Worm (Caenorhabditis elegans) whole organism, L4 larva: Measurements from ENCODE around the gene C39D10.8.
A peak's percentile ranks its signal among the peaks of the same experiment; 100 is the strongest.

Experiments
- F37D6.2 ChIP-seq: sonication (generic microtip); optimal IDR thresholded peaks from 2 replicates; lab custom pipeline; 2016; ENCODE audit warnings: mild to moderate bottlenecking, missing genetic modification characterization, missing compliant biosample characterization
- R02D3.7 ChIP-seq: fragments of 150-350 bp; sonication (generic microtip); optimal IDR thresholded peaks from 3 replicates; lab custom pipeline; 2014; ENCODE audit warnings: missing biosample characterization, missing genetic modification characterization
- Y105C5A.15 ChIP-seq: fragments of 200-800 bp; sonication (Bioruptor generic); IDR thresholded peaks from 2 replicates; pipeline ENCODE4 v1.3.6; 2022; ENCODE audit warnings: missing genetic modification characterization, missing compliant biosample characterization
- Y75B8A.6 ChIP-seq: fragments of 200-800 bp; sonication (Bioruptor generic); IDR thresholded peaks from 2 replicates; pipeline ENCODE4 v1.3.6; 2022; ENCODE audit warnings: missing genetic modification reagents, missing genetic modification characterization, missing compliant biosample characterization
- ZK546.5 ChIP-seq, 2 experiments: sonication (generic microtip); optimal IDR thresholded peaks; 2 replicates each; lab custom pipeline; 2017; ENCODE audit warnings: missing biosample characterization in 2 of 2, missing genetic modification characterization in 2 of 2
- aha-1 ChIP-seq: fragments of 150-350 bp; peaks from one replicate; lab custom pipeline; 2014; ENCODE audit warnings: missing biosample characterization, missing genetic modification characterization
- ama-1 ChIP-seq: fragments of 150-350 bp; optimal IDR thresholded peaks from 2 replicates; lab custom pipeline; 2014; ENCODE audit warnings: inconsistent platforms, mixed read lengths
- ceh-20 ChIP-seq: fragments of 200-800 bp; sonication (Bioruptor generic); IDR thresholded peaks from 2 replicates; pipeline ENCODE4 v1.3.6; 2022; ENCODE audit warnings: missing genetic modification reagents, missing genetic modification characterization, missing compliant biosample characterization
- ceh-28 ChIP-seq: fragments of 150-350 bp; optimal IDR thresholded peaks from 2 replicates; lab custom pipeline; 2014; ENCODE audit warnings: missing biosample characterization, missing genetic modification reagents, missing genetic modification characterization
- ceh-32 ChIP-seq: sonication (generic microtip); optimal IDR thresholded peaks from 2 replicates; lab custom pipeline; 2016; ENCODE audit warnings: mild to moderate bottlenecking, missing genetic modification characterization, missing compliant biosample characterization; ENCODE audit not compliant: poor library complexity
- ceh-44 ChIP-seq: fragments of 200-800 bp; sonication (Bioruptor generic); IDR thresholded peaks from 2 replicates; pipeline ENCODE4 v1.3.6; 2022; ENCODE audit warnings: missing genetic modification reagents, missing genetic modification characterization, missing compliant biosample characterization
- ceh-62 ChIP-seq: sonication (generic microtip); optimal IDR thresholded peaks from 2 replicates; lab custom pipeline; 2017; ENCODE audit warnings: missing biosample characterization, missing genetic modification characterization
- ctbp-1 ChIP-seq: fragments of 200-800 bp; sonication (Bioruptor generic); IDR thresholded peaks from 2 replicates; pipeline ENCODE4 v1.3.6; 2022; ENCODE audit warnings: missing genetic modification reagents, missing genetic modification characterization, missing compliant biosample characterization
- daf-16 ChIP-seq, 3 experiments: sonication (generic microtip); optimal IDR thresholded peaks; 2 replicates each; lab custom pipeline; 2016 to 2017; ENCODE audit warnings: missing genetic modification characterization in 3 of 3, missing genetic modification reagents in 3 of 3, mild to moderate bottlenecking in 2 of 3, missing compliant biosample characterization in 2 of 3, missing biosample characterization in 1 of 3, moderate library complexity in 1 of 3
- dmd-6 ChIP-seq: fragments of 200-800 bp; sonication (Bioruptor generic); IDR thresholded peaks from 2 replicates; pipeline ENCODE4 v1.3.6; 2022; ENCODE audit warnings: missing genetic modification reagents, missing genetic modification characterization, missing compliant biosample characterization
- dmd-9 ChIP-seq: fragments of 200-800 bp; sonication (Bioruptor generic); IDR thresholded peaks from 2 replicates; pipeline ENCODE4 v1.3.6; 2022; ENCODE audit warnings: missing genetic modification reagents, missing genetic modification characterization, missing compliant biosample characterization
- dpl-1 ChIP-seq: fragments of 150-350 bp; optimal IDR thresholded peaks from 2 replicates; lab custom pipeline; 2014; ENCODE audit warnings: missing biosample characterization, missing genetic modification reagents, missing genetic modification characterization
- dve-1 ChIP-seq: sonication (generic microtip); optimal IDR thresholded peaks from 2 replicates; lab custom pipeline; 2017; ENCODE audit warnings: antibody characterized with exemption, mild to moderate bottlenecking, missing genetic modification characterization, missing compliant biosample characterization; ENCODE audit not compliant: insufficient read depth
- fkh-10 ChIP-seq: fragments of 150-350 bp; optimal IDR thresholded peaks from 2 replicates; lab custom pipeline; 2014; ENCODE audit warnings: missing biosample characterization, missing genetic modification reagents, missing genetic modification characterization
- gei-8 ChIP-seq: fragments of 200-800 bp; sonication (Bioruptor generic); optimal IDR thresholded peaks from 2 replicates; lab custom pipeline; 2018; ENCODE audit warnings: mild to moderate bottlenecking, missing genetic modification characterization, missing compliant biosample characterization
- hif-1 ChIP-seq, 2 experiments: sonication (generic microtip); optimal IDR thresholded peaks; 2 replicates each; lab custom pipeline; 2016 to 2017; ENCODE audit warnings: missing compliant biosample characterization in 2 of 2, missing genetic modification characterization in 2 of 2, missing genetic modification reagents in 2 of 2, missing genotype in 2 of 2, mild to moderate bottlenecking in 1 of 2
- hlh-11 ChIP-seq: fragments of 200-800 bp; sonication (Bioruptor generic); optimal IDR thresholded peaks from 2 replicates; lab custom pipeline; 2018; ENCODE audit warnings: mild to moderate bottlenecking, missing genetic modification characterization, missing compliant biosample characterization
- hlh-30 ChIP-seq: sonication (generic microtip); optimal IDR thresholded peaks from 2 replicates; lab custom pipeline; 2017; ENCODE audit warnings: antibody characterized with exemption, mild to moderate bottlenecking, missing genetic modification characterization, missing compliant biosample characterization; ENCODE audit not compliant: insufficient read depth
- hmg-1.1 ChIP-seq: fragments of 200-800 bp; sonication (Bioruptor generic); IDR thresholded peaks from 2 replicates; pipeline ENCODE4 v1.3.6; 2022; ENCODE audit warnings: missing genetic modification reagents, missing genetic modification characterization, missing compliant biosample characterization
- lin-15B ChIP-seq: fragments of 150-350 bp; sonication (generic microtip); optimal IDR thresholded peaks from 3 replicates; lab custom pipeline; 2014; ENCODE audit warnings: missing biosample characterization, missing genetic modification characterization
- lin-29 ChIP-seq: fragments of 200-800 bp; sonication (Bioruptor generic); IDR thresholded peaks from 2 replicates; pipeline ENCODE4 v1.3.6; 2022; ENCODE audit warnings: missing genetic modification reagents, missing genetic modification characterization, missing compliant biosample characterization
- lin-39 ChIP-seq: fragments of 150-350 bp; optimal IDR thresholded peaks from 2 replicates; lab custom pipeline; 2014; ENCODE audit warnings: missing biosample characterization, missing genetic modification reagents, missing genetic modification characterization
- lir-3 ChIP-seq: sonication (generic microtip); optimal IDR thresholded peaks from 2 replicates; lab custom pipeline; 2016; ENCODE audit warnings: mild to moderate bottlenecking, missing genetic modification characterization, missing compliant biosample characterization
- madf-5 ChIP-seq, 2 experiments: fragments of 200-800 bp; sonication (Bioruptor generic); IDR thresholded peaks; 2 replicates each; pipeline ENCODE4 v1.3.6; 2022; ENCODE audit warnings: missing compliant biosample characterization in 2 of 2, missing genetic modification characterization in 2 of 2
- mdt-29 ChIP-seq: fragments of 200-800 bp; sonication (Bioruptor generic); IDR thresholded peaks from 2 replicates; pipeline ENCODE4 v1.3.6; 2022; ENCODE audit warnings: missing genetic modification reagents, missing genetic modification characterization, missing compliant biosample characterization
- mxl-2 ChIP-seq: fragments of 200-800 bp; sonication (Bioruptor generic); conservative IDR thresholded peaks from 2 replicates; pipeline ENCODE4 v1.3.6; 2022; ENCODE audit warnings: missing genetic modification reagents, missing genetic modification characterization, missing compliant biosample characterization
- nhr-11 ChIP-seq: fragments of 150-350 bp; optimal IDR thresholded peaks from 2 replicates; lab custom pipeline; 2014; ENCODE audit warnings: missing biosample characterization, missing genetic modification characterization
- nhr-28 ChIP-seq: fragments of 150-350 bp; optimal IDR thresholded peaks from 2 replicates; lab custom pipeline; 2014; ENCODE audit warnings: missing biosample characterization, missing genetic modification characterization
- nhr-42 ChIP-seq: fragments of 200-800 bp; sonication (Bioruptor generic); IDR thresholded peaks from 2 replicates; pipeline ENCODE4 v1.3.6; 2022; ENCODE audit warnings: missing genetic modification characterization, missing compliant biosample characterization
- nhr-6 ChIP-seq: fragments of 150-350 bp; optimal IDR thresholded peaks from 2 replicates; lab custom pipeline; 2014; ENCODE audit warnings: missing biosample characterization, missing genetic modification characterization
- pqm-1 ChIP-seq: sonication (generic microtip); optimal IDR thresholded peaks from 2 replicates; lab custom pipeline; 2017; ENCODE audit warnings: missing biosample characterization, missing genetic modification characterization
- unc-130 ChIP-seq: sonication (generic microtip); optimal IDR thresholded peaks from 2 replicates; lab custom pipeline; 2016; ENCODE audit warnings: missing genetic modification reagents, missing genetic modification characterization, missing compliant biosample characterization
- unc-62 ChIP-seq, 3 experiments: fragments of 150-350 bp in 1 of 3; sonication (generic microtip); optimal IDR thresholded peaks in 2 of 3; peaks in 1 of 3; 1 replicate in 1 of 3; 2 replicates in 2 of 3; lab custom pipeline; 2014 to 2017; ENCODE audit warnings: missing biosample characterization in 3 of 3, missing genetic modification characterization in 3 of 3, missing genetic modification reagents in 3 of 3, missing genotype in 1 of 3
- zfp-3 ChIP-seq: fragments of 200-800 bp; sonication (Bioruptor generic); conservative IDR thresholded peaks from 2 replicates; pipeline ENCODE4 v1.3.6; 2022; ENCODE audit warnings: missing genetic modification reagents, missing genetic modification characterization, missing compliant biosample characterization
- ztf-7 ChIP-seq: fragments of 150-350 bp; optimal IDR thresholded peaks from 2 replicates; lab custom pipeline; 2014; ENCODE audit warnings: missing biosample characterization, missing genetic modification characterization

The C39D10.8 gene

DNA sequence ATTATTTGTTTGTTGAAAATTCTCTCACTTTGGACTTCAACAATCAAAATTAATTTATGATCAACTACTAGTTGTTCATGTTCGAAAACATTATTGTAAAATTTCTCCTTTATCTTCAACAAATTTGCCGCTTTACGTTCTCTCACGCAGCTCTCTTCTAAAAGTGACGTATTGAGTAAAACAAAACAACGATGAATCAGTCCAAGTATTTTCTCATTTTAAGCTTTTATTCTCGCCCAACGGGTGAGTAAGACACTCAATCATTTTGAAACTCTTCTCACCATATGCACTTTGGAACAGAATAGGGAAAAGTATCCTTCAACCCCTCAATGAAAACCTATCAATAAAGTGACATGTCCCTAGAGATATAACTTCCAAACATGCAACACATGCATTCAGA, 7.4 kb downstream of the C39D10.8 start:
- TF ChIP-seq mxl-2 (GFP tag; lab: Robert Waterston, UW) (no peak), unc-62 (GFP tag; optimal IDR thresholded peaks at IDR 0.05 in 1 of 2; lab: Kevin White, UChicago) (peak in 1 of 2 experiments; percentile 51), unc-62 (tag; optimal IDR thresholded peaks at IDR 0.05; lab: Kevin White, UChicago) (no peak)
- TF ChIP-seq, all 104 proteins: peak for 1

DNA sequence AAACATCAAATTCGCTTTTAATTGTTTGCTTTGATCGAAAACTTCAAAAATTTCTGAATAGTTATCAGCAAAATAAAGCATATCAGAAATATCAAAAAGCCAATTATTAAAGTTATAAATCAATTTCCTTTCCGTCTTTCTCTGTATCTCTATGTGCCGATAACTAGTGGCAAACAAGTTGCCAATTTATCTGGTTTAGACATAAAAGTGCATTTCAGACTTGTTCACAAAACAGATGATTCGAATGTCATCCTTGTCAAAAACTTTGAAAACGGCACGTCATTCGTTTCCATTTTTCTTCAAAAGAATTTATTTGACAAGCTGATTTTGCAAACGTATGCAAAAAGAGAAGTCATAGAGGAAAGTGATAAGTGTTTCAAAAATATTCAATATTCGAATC, 13.4 kb downstream of the C39D10.8 start:
- TF ChIP-seq lin-29 (GFP tag; lab: Robert Waterston, UW) (no peak), daf-16 (GFP tag; optimal IDR thresholded peaks at IDR 0.05; lab: Kevin White, UChicago) (no peak), daf-16 (tag; optimal IDR thresholded peaks at IDR 0.05; lab: Kevin White, UChicago) (peak; percentile 55), lir-3 (tag; lab: Kevin White, UChicago) (no peak), hif-1 (tag; optimal IDR thresholded peaks at IDR 0.05; lab: Kevin White, UChicago) (peak in 1 of 2 experiments; percentile 52), dve-1 (tag; lab: Kevin White, UChicago) (peak; percentile 1), hmg-1.1 (GFP tag; lab: Robert Waterston, UW) (no peak), F37D6.2 (tag; lab: Kevin White, UChicago) (no peak), fkh-10 (no peak), nhr-28 (tag; lab: Kevin White, UChicago) (no peak), unc-62 (GFP tag; optimal IDR thresholded peaks at IDR 0.05 in 1 of 2; lab: Kevin White, UChicago) (peak in 1 of 2 experiments; percentile 96), unc-62 (tag; optimal IDR thresholded peaks at IDR 0.05; lab: Kevin White, UChicago) (no peak), aha-1 (peak; percentile 9)

ce11 chrX:7866493-7866892, 14.3 kb downstream of the C39D10.8 start:
- no peak for TF ChIP-seq lin-15B (tag; lab: Kevin White, UChicago)
- no peak for TF ChIP-seq ceh-32
- TF ChIP-seq dpl-1 (GFP tag; lab: Kevin White, UChicago): no peak
- no peak for TF ChIP-seq ztf-7
- peak; percentile 35 for TF ChIP-seq hlh-30 (tag; lab: Kevin White, UChicago)
- TF ChIP-seq Y75B8A.6 (GFP tag; lab: Robert Waterston, UW): no peak
- no peak for TF ChIP-seq R02D3.7 (tag; lab: Kevin White, UChicago)
- TF ChIP-seq Y105C5A.15 (GFP tag; lab: Robert Waterston, UW): no peak
- no peak for TF ChIP-seq ZK546.5 (tag; optimal IDR thresholded peaks at IDR 0.05; lab: Kevin White, UChicago)
- no peak for TF ChIP-seq zfp-3 (GFP tag; lab: Robert Waterston, UW)
- TF ChIP-seq gei-8 (GFP tag; lab: Kevin White, UChicago): no peak
- no peak for TF ChIP-seq dmd-9 (GFP tag; lab: Robert Waterston, UW)
- no peak for TF ChIP-seq ama-1 (lab: Kevin White, UChicago)
- peak; percentile 61 for TF ChIP-seq nhr-11 (tag; lab: Kevin White, UChicago)
- no peak for TF ChIP-seq nhr-42 (GFP tag; lab: Robert Waterston, UW)
- TF ChIP-seq ceh-62: no peak
- no peak for TF ChIP-seq pqm-1
- no peak for TF ChIP-seq aha-1
- TF ChIP-seq hif-1 (tag; optimal IDR thresholded peaks at IDR 0.05; lab: Kevin White, UChicago): peak in 1 of 2 experiments; percentile 38
- peak; percentile 29; the same call in 1 of the 2 replicates for TF ChIP-seq ceh-20
- TF ChIP-seq daf-16 (GFP tag; optimal IDR thresholded peaks at IDR 0.05; lab: Kevin White, UChicago): peak in 1 of 2 experiments; percentile 40
- TF ChIP-seq daf-16 (tag; optimal IDR thresholded peaks at IDR 0.05; lab: Kevin White, UChicago): peak; percentile 26
- no peak for TF ChIP-seq lin-39 (tag; lab: Kevin White, UChicago)
- peak; percentile 54 for TF ChIP-seq hlh-11
- peak; percentile 37; the same call in 1 of the 2 replicates for TF ChIP-seq dmd-6
- TF ChIP-seq ceh-44 (GFP tag; lab: Robert Waterston, UW): no peak
- TF ChIP-seq unc-62 (GFP tag; optimal IDR thresholded peaks at IDR 0.05 in 1 of 2; lab: Kevin White, UChicago): peak in 1 of 2 experiments; percentile 93
- no peak for TF ChIP-seq unc-62 (tag; optimal IDR thresholded peaks at IDR 0.05; lab: Kevin White, UChicago)
- TF ChIP-seq ctbp-1 (GFP tag; lab: Robert Waterston, UW): no peak
- no peak for TF ChIP-seq nhr-6 (tag; lab: Kevin White, UChicago)
- no peak for TF ChIP-seq unc-130 (GFP tag; lab: Kevin White, UChicago)
- no peak for TF ChIP-seq mdt-29
- TF ChIP-seq mxl-2 (GFP tag; lab: Robert Waterston, UW): no peak
- no peak for TF ChIP-seq madf-5 (GFP tag; IDR thresholded peaks at IDR 0.05; lab: Robert Waterston, UW)
- TF ChIP-seq ceh-28 (tag; lab: Kevin White, UChicago): no peak
